Worm (Caenorhabditis elegans) whole organism, L4 larva: Measurements from ENCODE around the gene C29F5.1.

Source experiments
- D1046.2 ChIP-seq: fragments of 200-800 bp; sonication (Bioruptor generic); IDR thresholded peaks from 2 replicates; pipeline ENCODE4 v1.3.6; 2022; ENCODE audit warnings: missing genetic modification characterization, missing compliant biosample characterization
- T20F7.1 ChIP-seq: fragments of 200-800 bp; sonication (Bioruptor generic); optimal IDR thresholded peaks from 2 replicates; lab custom pipeline; 2018; ENCODE audit warnings: mild to moderate bottlenecking, missing genetic modification characterization, missing compliant biosample characterization
- Y5F2A.4 ChIP-seq: fragments of 200-800 bp; sonication (Bioruptor generic); optimal IDR thresholded peaks from 2 replicates; lab custom pipeline; 2018; ENCODE audit warnings: mild to moderate bottlenecking, missing genetic modification characterization, missing compliant biosample characterization
- aha-1 ChIP-seq: fragments of 150-350 bp; peaks from one replicate; lab custom pipeline; 2014; ENCODE audit warnings: missing biosample characterization, missing genetic modification characterization
- ama-1 ChIP-seq: fragments of 150-350 bp; optimal IDR thresholded peaks from 2 replicates; lab custom pipeline; 2014; ENCODE audit warnings: inconsistent platforms, mixed read lengths
- ceh-20 ChIP-seq: fragments of 200-800 bp; sonication (Bioruptor generic); IDR thresholded peaks from 2 replicates; pipeline ENCODE4 v1.3.6; 2022; ENCODE audit warnings: missing genetic modification reagents, missing genetic modification characterization, missing compliant biosample characterization
- daf-16 ChIP-seq, 3 experiments: sonication (generic microtip); optimal IDR thresholded peaks; 2 replicates each; lab custom pipeline; 2016 to 2017; ENCODE audit warnings: missing genetic modification characterization in 3 of 3, missing genetic modification reagents in 3 of 3, mild to moderate bottlenecking in 2 of 3, missing compliant biosample characterization in 2 of 3, missing biosample characterization in 1 of 3, moderate library complexity in 1 of 3
- dmd-9 ChIP-seq: fragments of 200-800 bp; sonication (Bioruptor generic); IDR thresholded peaks from 2 replicates; pipeline ENCODE4 v1.3.6; 2022; ENCODE audit warnings: missing genetic modification reagents, missing genetic modification characterization, missing compliant biosample characterization
- dpl-1 ChIP-seq: fragments of 150-350 bp; optimal IDR thresholded peaks from 2 replicates; lab custom pipeline; 2014; ENCODE audit warnings: missing biosample characterization, missing genetic modification reagents, missing genetic modification characterization
- fos-1 ChIP-seq: fragments of 150-350 bp; optimal IDR thresholded peaks from 2 replicates; lab custom pipeline; 2014; ENCODE audit warnings: missing biosample characterization, missing genetic modification characterization
- gei-8 ChIP-seq: fragments of 200-800 bp; sonication (Bioruptor generic); optimal IDR thresholded peaks from 2 replicates; lab custom pipeline; 2018; ENCODE audit warnings: mild to moderate bottlenecking, missing genetic modification characterization, missing compliant biosample characterization
- hif-1 ChIP-seq, 2 experiments: sonication (generic microtip); optimal IDR thresholded peaks; 2 replicates each; lab custom pipeline; 2016 to 2017; ENCODE audit warnings: missing compliant biosample characterization in 2 of 2, missing genetic modification characterization in 2 of 2, missing genetic modification reagents in 2 of 2, missing genotype in 2 of 2, mild to moderate bottlenecking in 1 of 2
- hlh-11 ChIP-seq: fragments of 200-800 bp; sonication (Bioruptor generic); optimal IDR thresholded peaks from 2 replicates; lab custom pipeline; 2018; ENCODE audit warnings: mild to moderate bottlenecking, missing genetic modification characterization, missing compliant biosample characterization
- hmg-1.1 ChIP-seq: fragments of 200-800 bp; sonication (Bioruptor generic); IDR thresholded peaks from 2 replicates; pipeline ENCODE4 v1.3.6; 2022; ENCODE audit warnings: missing genetic modification reagents, missing genetic modification characterization, missing compliant biosample characterization
- jun-1 ChIP-seq: fragments of 150-350 bp; optimal IDR thresholded peaks from 2 replicates; lab custom pipeline; 2014; ENCODE audit warnings: missing biosample characterization, missing genetic modification reagents, missing genetic modification characterization
- lim-7 ChIP-seq: fragments of 200-800 bp; sonication (Bioruptor generic); IDR thresholded peaks from 2 replicates; pipeline ENCODE4 v1.3.6; 2022; ENCODE audit warnings: missing genetic modification characterization, missing compliant biosample characterization
- lin-1 ChIP-seq: fragments of 200-800 bp; sonication (Bioruptor generic); IDR thresholded peaks from 2 replicates; pipeline ENCODE4 v1.3.6; 2022; ENCODE audit warnings: missing genetic modification reagents, missing genetic modification characterization, missing compliant biosample characterization
- lin-13 ChIP-seq: fragments of 150-350 bp; optimal IDR thresholded peaks from 2 replicates; lab custom pipeline; 2014; ENCODE audit warnings: missing biosample characterization, missing genetic modification reagents, missing genetic modification characterization
- lin-38 ChIP-seq: fragments of 200-800 bp; sonication (Bioruptor generic); IDR thresholded peaks from 2 replicates; pipeline ENCODE4 v1.3.6; 2022; ENCODE audit warnings: missing genetic modification reagents, missing genetic modification characterization, missing compliant biosample characterization
- lin-39 ChIP-seq: fragments of 150-350 bp; optimal IDR thresholded peaks from 2 replicates; lab custom pipeline; 2014; ENCODE audit warnings: missing biosample characterization, missing genetic modification reagents, missing genetic modification characterization
- lsy-2 ChIP-seq, 2 experiments: fragments of 150-350 bp in 1 of 2; sonication (generic microtip) in 1 of 2; optimal IDR thresholded peaks; 2 replicates each; lab custom pipeline; 2014 to 2017; ENCODE audit warnings: missing biosample characterization in 2 of 2, missing genetic modification characterization in 2 of 2
- madf-5 ChIP-seq, 2 experiments: fragments of 200-800 bp; sonication (Bioruptor generic); IDR thresholded peaks; 2 replicates each; pipeline ENCODE4 v1.3.6; 2022; ENCODE audit warnings: missing compliant biosample characterization in 2 of 2, missing genetic modification characterization in 2 of 2
- madf-9 ChIP-seq: fragments of 200-800 bp; sonication (Bioruptor generic); conservative IDR thresholded peaks from 2 replicates; pipeline ENCODE4 v1.3.6; 2022; ENCODE audit warnings: missing genetic modification reagents, missing genetic modification characterization, missing compliant biosample characterization
- mes-2 ChIP-seq: sonication (generic microtip); optimal IDR thresholded peaks from 2 replicates; lab custom pipeline; 2016; ENCODE audit warnings: missing genotype, mild to moderate bottlenecking, missing genetic modification characterization, missing compliant biosample characterization; ENCODE audit not compliant: poor library complexity, severe bottlenecking
- mxl-3 ChIP-seq: fragments of 200-800 bp; sonication (Bioruptor generic); optimal IDR thresholded peaks from 2 replicates; lab custom pipeline; 2018; ENCODE audit warnings: mild to moderate bottlenecking, missing genetic modification characterization, missing compliant biosample characterization
- nhr-102 ChIP-seq: sonication (generic microtip); optimal IDR thresholded peaks from 2 replicates; lab custom pipeline; 2016; ENCODE audit warnings: mild to moderate bottlenecking, missing genetic modification characterization, moderate library complexity, missing compliant biosample characterization
- nhr-11 ChIP-seq: fragments of 150-350 bp; optimal IDR thresholded peaks from 2 replicates; lab custom pipeline; 2014; ENCODE audit warnings: missing biosample characterization, missing genetic modification characterization
- nhr-28 ChIP-seq: fragments of 150-350 bp; optimal IDR thresholded peaks from 2 replicates; lab custom pipeline; 2014; ENCODE audit warnings: missing biosample characterization, missing genetic modification characterization
- nhr-41 ChIP-seq: fragments of 200-800 bp; sonication (Bioruptor generic); IDR thresholded peaks from 2 replicates; pipeline ENCODE4 v1.3.6; 2022; ENCODE audit warnings: missing genetic modification reagents, missing genetic modification characterization, missing compliant biosample characterization
- nhr-48 ChIP-seq: sonication (generic microtip); optimal IDR thresholded peaks from 2 replicates; lab custom pipeline; 2016; ENCODE audit warnings: mild to moderate bottlenecking, missing genetic modification characterization, missing compliant biosample characterization
- nhr-6 ChIP-seq: fragments of 150-350 bp; optimal IDR thresholded peaks from 2 replicates; lab custom pipeline; 2014; ENCODE audit warnings: missing biosample characterization, missing genetic modification characterization
- nhr-76 ChIP-seq: fragments of 150-350 bp; optimal IDR thresholded peaks from 2 replicates; lab custom pipeline; 2014; ENCODE audit warnings: missing biosample characterization, missing genetic modification characterization
- nhr-77 ChIP-seq: fragments of 150-350 bp; optimal IDR thresholded peaks from 2 replicates; lab custom pipeline; 2014; ENCODE audit warnings: missing biosample characterization, missing genetic modification characterization
- pha-4 ChIP-seq, 2 experiments: fragments of 150-350 bp in 1 of 2; fragments of 200-800 bp in 1 of 2; sonication (Bioruptor generic) in 1 of 2; IDR thresholded peaks in 1 of 2; optimal IDR thresholded peaks in 1 of 2; 2 replicates each; pipeline versions ENCODE4 v1.3.6 to Lab custom; 2014 to 2022; ENCODE audit warnings: missing genetic modification characterization in 2 of 2, missing genetic modification reagents in 2 of 2, missing biosample characterization in 1 of 2, missing compliant biosample characterization in 1 of 2
- php-3 ChIP-seq: fragments of 200-800 bp; sonication (Bioruptor generic); IDR thresholded peaks from 2 replicates; pipeline ENCODE4 v1.3.6; 2022; ENCODE audit warnings: missing genetic modification reagents, missing genetic modification characterization, missing compliant biosample characterization
- pqm-1 ChIP-seq: sonication (generic microtip); optimal IDR thresholded peaks from 2 replicates; lab custom pipeline; 2017; ENCODE audit warnings: missing biosample characterization, missing genetic modification characterization
- set-16 ChIP-seq: fragments of 200-800 bp; sonication (Bioruptor generic); IDR thresholded peaks from 2 replicates; pipeline ENCODE4 v1.3.6; 2022; ENCODE audit warnings: missing genetic modification reagents, missing genetic modification characterization, missing compliant biosample characterization
- snpc-1.2 ChIP-seq: fragments of 200-800 bp; sonication (Bioruptor generic); IDR thresholded peaks from 2 replicates; pipeline ENCODE4 v1.3.6; 2022; ENCODE audit warnings: missing genetic modification reagents, missing genetic modification characterization, missing compliant biosample characterization
- spr-1 ChIP-seq: sonication (generic microtip); optimal IDR thresholded peaks from 2 replicates; lab custom pipeline; 2016; ENCODE audit warnings: mild to moderate bottlenecking, missing genetic modification characterization, missing compliant biosample characterization
- tra-1 ChIP-seq: fragments of 200-800 bp; sonication (Bioruptor generic); IDR thresholded peaks from 2 replicates; pipeline ENCODE4 v1.3.6; 2022; ENCODE audit warnings: missing genetic modification reagents, missing genetic modification characterization, missing compliant biosample characterization
- unc-130 ChIP-seq: sonication (generic microtip); optimal IDR thresholded peaks from 2 replicates; lab custom pipeline; 2016; ENCODE audit warnings: missing genetic modification reagents, missing genetic modification characterization, missing compliant biosample characterization
- zag-1 ChIP-seq: fragments of 150-350 bp; optimal IDR thresholded peaks from 2 replicates; lab custom pipeline; 2014; ENCODE audit warnings: missing biosample characterization, missing genetic modification characterization
- zfp-2 ChIP-seq: sonication (generic microtip); optimal IDR thresholded peaks from 2 replicates; lab custom pipeline; 2016; ENCODE audit warnings: mild to moderate bottlenecking, missing genetic modification characterization, missing compliant biosample characterization
- zfp-3 ChIP-seq: fragments of 200-800 bp; sonication (Bioruptor generic); conservative IDR thresholded peaks from 2 replicates; pipeline ENCODE4 v1.3.6; 2022; ENCODE audit warnings: missing genetic modification reagents, missing genetic modification characterization, missing compliant biosample characterization
- zip-2 ChIP-seq: fragments of 150-350 bp; optimal IDR thresholded peaks from 2 replicates; lab custom pipeline; 2014; ENCODE audit warnings: missing biosample characterization, missing genetic modification characterization
- ztf-11 ChIP-seq: fragments of 150-350 bp; optimal IDR thresholded peaks from 2 replicates; lab custom pipeline; 2014; ENCODE audit warnings: missing biosample characterization, missing genetic modification characterization
- ztf-7 ChIP-seq: fragments of 150-350 bp; optimal IDR thresholded peaks from 2 replicates; lab custom pipeline; 2014; ENCODE audit warnings: missing biosample characterization, missing genetic modification characterization

Gene C29F5.1

ce11 chrII:6328672-6329071, 25.3 kb downstream of the C29F5.1 start (continued):
- peak; percentile 35 for TF ChIP-seq nhr-102 (tag; lab: Kevin White, UChicago)
- no peak for TF ChIP-seq nhr-76 (tag; lab: Kevin White, UChicago)
- TF ChIP-seq zfp-3 (GFP tag; lab: Robert Waterston, UW), result no peak
- TF ChIP-seq nhr-48 (tag; lab: Kevin White, UChicago), result peak; percentile 59
- TF ChIP-seq zip-2, result no peak
- peak; percentile 41; the same call in 1 of the 2 replicates for TF ChIP-seq ceh-20 (GFP tag; lab: Robert Waterston, UW)

- TF ChIP-seq set-16 (GFP tag; lab: Robert Waterston, UW), result peak; percentile 25; the same call in 1 of the 2 replicates
- no peak for TF ChIP-seq madf-5 (GFP tag; IDR thresholded peaks at IDR 0.05; lab: Robert Waterston, UW)
- TF ChIP-seq zfp-2 (tag; lab: Kevin White, UChicago), result peak; percentile 52
- TF ChIP-seq nhr-41 (GFP tag; lab: Robert Waterston, UW), result peak; percentile 22; the same call in 1 of the 2 replicates
- TF ChIP-seq dmd-9, result no peak
- peak; percentile 89 for TF ChIP-seq mes-2 (tag; lab: Kevin White, UChicago)
- peak; percentile 86 for TF ChIP-seq nhr-28 (tag; lab: Kevin White, UChicago)
- TF ChIP-seq lin-39 (tag; lab: Kevin White, UChicago), result no peak
- TF ChIP-seq dpl-1 (GFP tag; lab: Kevin White, UChicago), result peak; percentile 88
- peak; percentile 87 for TF ChIP-seq tra-1 (GFP tag; lab: Robert Waterston, UW)
- peak; percentile 87 for TF ChIP-seq spr-1 (tag; lab: Kevin White, UChicago)
- TF ChIP-seq hif-1 (tag; optimal IDR thresholded peaks at IDR 0.05; lab: Kevin White, UChicago), result peak in 1 of 2 experiments; percentile 82
- peak; percentile 96 for TF ChIP-seq hlh-11 (tag; lab: Kevin White, UChicago)
- peak; percentile 88 for TF ChIP-seq hmg-1.1 (GFP tag; lab: Robert Waterston, UW)
- no peak for TF ChIP-seq fos-1 (tag; lab: Kevin White, UChicago)
- TF ChIP-seq lin-1 (GFP tag; lab: Robert Waterston, UW), result peak; percentile 82; the same call in 1 of the 2 replicates
- no peak for TF ChIP-seq snpc-1.2
- peak; percentile 87 for TF ChIP-seq lin-13
- TF ChIP-seq Y5F2A.4 (GFP tag; lab: Kevin White, UChicago), result no peak
- TF ChIP-seq ztf-11 (tag; lab: Kevin White, UChicago), result peak; percentile 16
- TF ChIP-seq zag-1, result no peak
- TF ChIP-seq unc-130, result peak; percentile 48
- TF ChIP-seq ama-1 (lab: Kevin White, UChicago), result peak; percentile 69
- TF ChIP-seq pha-4 (GFP tag; IDR thresholded peaks at IDR 0.05; lab: Robert Waterston, UW), result peak; percentile 68
- TF ChIP-seq pha-4 (tag; optimal IDR thresholded peaks at IDR 0.05; lab: Kevin White, UChicago), result peak; percentile 67
- TF ChIP-seq pqm-1, result peak; percentile 32
- peak; percentile 35 for TF ChIP-seq gei-8 (GFP tag; lab: Kevin White, UChicago)
- TF ChIP-seq lsy-2 (tag; optimal IDR thresholded peaks at IDR 0.05; lab: Kevin White, UChicago), result peak; percentile 79 to 95
- TF ChIP-seq ceh-20 (GFP tag; lab: Robert Waterston, UW), result peak; percentile 88
- TF ChIP-seq D1046.2 (GFP tag; lab: Robert Waterston, UW), result no peak
- peak; percentile 85 for TF ChIP-seq T20F7.1
- TF ChIP-seq php-3 (GFP tag; lab: Robert Waterston, UW), result 0 out of 2 replicates have a peak, but pooled peaks have one; percentile 20
- peak; percentile 79 for TF ChIP-seq nhr-6 (tag; lab: Kevin White, UChicago)
- TF ChIP-seq daf-16 (GFP tag; optimal IDR thresholded peaks at IDR 0.05; lab: Kevin White, UChicago), result peak; percentile 50 to 86
- peak; percentile 75 for TF ChIP-seq daf-16 (tag; optimal IDR thresholded peaks at IDR 0.05; lab: Kevin White, UChicago)
- TF ChIP-seq lim-7 (GFP tag; lab: Robert Waterston, UW), result no peak
- peak; percentile 81 for TF ChIP-seq nhr-77 (tag; lab: Kevin White, UChicago)
- peak; percentile 99 for TF ChIP-seq aha-1
- TF ChIP-seq jun-1 (tag; lab: Kevin White, UChicago), result peak; percentile 77
- TF ChIP-seq lin-38 (GFP tag; lab: Robert Waterston, UW), result peak; percentile 90
- 0 out of 2 replicates have a peak, but pooled peaks have one; percentile 65 for TF ChIP-seq zfp-3 (GFP tag; lab: Robert Waterston, UW)
- TF ChIP-seq mxl-3, result peak; percentile 96
- TF ChIP-seq ztf-7 (tag; lab: Kevin White, UChicago), result peak; percentile 72
- TF ChIP-seq nhr-11 (tag; lab: Kevin White, UChicago), result peak; percentile 89
- TF ChIP-seq nhr-102 (tag; lab: Kevin White, UChicago), result peak; percentile 87
- TF ChIP-seq madf-9 (GFP tag; lab: Robert Waterston, UW), result peak; percentile 64; the same call in 1 of the 2 replicates
These were observed 28.0 kb downstream of the C29F5.1 start, which contains the start of gene set-4 for ce11 chrII:6331222-6331830. set-4 (minus strand) TSS chrII:6331341.
